Worm (Caenorhabditis elegans): ENCODE measurements around the gene C49F8.15.

C49F8.15 gene

ce11 chrX:13348417-13348816 lies 14.0 kb downstream of the C49F8.15 start (continued):
- TF ChIP-seq ceh-82 (tag; optimal IDR thresholded peaks at IDR 0.05) (no peak), tbx-2 (tag; optimal IDR thresholded peaks at IDR 0.05) (peak; percentile 82)

ce11 chrX:13347251-13347650 lies 15.1 kb downstream of the C49F8.15 start:
- no peak for TF ChIP-seq unc-30 (tag; optimal IDR thresholded peaks at IDR 0.05)
- no peak for TF ChIP-seq nhr-85 (tag)
- no peak for TF ChIP-seq pqm-1 (tag; optimal IDR thresholded peaks at IDR 0.05)
- peak; percentile 60 for TF ChIP-seq fkh-8 (tag; optimal IDR thresholded peaks at IDR 0.05)
- TF ChIP-seq sptf-1 (tag; optimal IDR thresholded peaks at IDR 0.05) = no peak
- no peak for TF ChIP-seq nhr-237 (tag; optimal IDR thresholded peaks at IDR 0.05)
- no peak for TF ChIP-seq ceh-63 (GFP tag; optimal IDR thresholded peaks at IDR 0.05)
- TF ChIP-seq lsy-2 (tag; optimal IDR thresholded peaks at IDR 0.05) = no peak
- TF ChIP-seq skn-1 (tag; optimal IDR thresholded peaks at IDR 0.05) = no peak
- no peak for TF ChIP-seq unc-62 (GFP tag; optimal IDR thresholded peaks at IDR 0.05)
- no peak for TF ChIP-seq sup-37 (GFP tag; optimal IDR thresholded peaks at IDR 0.05)
- no peak for TF ChIP-seq egl-27 (tag; optimal IDR thresholded peaks at IDR 0.05)
- peak; percentile 61 for TF ChIP-seq nhr-71 (tag; optimal IDR thresholded peaks at IDR 0.05)
- TF ChIP-seq zag-1 (tag; optimal IDR thresholded peaks at IDR 0.05) = no peak
- TF ChIP-seq egl-13 (tag; optimal IDR thresholded peaks at IDR 0.05) = no peak
- no peak for TF ChIP-seq fkh-4 (tag; optimal IDR thresholded peaks at IDR 0.05; ENCODE audit: borderline replicate concordance)
- peak; percentile 29 for TF ChIP-seq nhr-11 (tag; optimal IDR thresholded peaks at IDR 0.05)
- TF ChIP-seq nhr-47 (tag; optimal IDR thresholded peaks at IDR 0.05) = peak; percentile 61
- TF ChIP-seq pag-3 (tag; optimal IDR thresholded peaks at IDR 0.05; ENCODE audit: borderline replicate concordance, insufficient read depth) = no peak
- TF ChIP-seq swsn-7 (tag; optimal IDR thresholded peaks at IDR 0.05) = no peak
- no peak for TF ChIP-seq aha-1 (tag; optimal IDR thresholded peaks at IDR 0.05)
- TF ChIP-seq hlh-4 (tag; optimal IDR thresholded peaks at IDR 0.05) = peak; percentile 98
- no peak for TF ChIP-seq ets-5 (GFP tag; IDR thresholded peaks at IDR 0.05)
- no peak for TF ChIP-seq efl-1 (optimal IDR thresholded peaks at IDR 0.05)
- peak in 1 of 2 experiments; percentile 2 for TF ChIP-seq efl-1 (GFP tag; optimal IDR thresholded peaks at IDR 0.05 in 1 of 2)

ce11 chrX:13341853-13342252 lies 20.5 kb downstream of the C49F8.15 start:
- TF ChIP-seq zag-1 (tag; optimal IDR thresholded peaks at IDR 0.05) = no peak
- TF ChIP-seq ama-1 (optimal IDR thresholded peaks at IDR 0.05) = no peak
- no peak for TF ChIP-seq efl-1 (optimal IDR thresholded peaks at IDR 0.05)
- peak in 1 of 2 experiments; percentile 71 for TF ChIP-seq efl-1 (GFP tag; optimal IDR thresholded peaks at IDR 0.05 in 1 of 2)
- no peak for TF ChIP-seq hlh-4 (tag; optimal IDR thresholded peaks at IDR 0.05)
- TF ChIP-seq elt-2 (tag; optimal IDR thresholded peaks at IDR 0.05) = peak; percentile 42

ce11 chrX:13340970-13341369 lies 21.4 kb downstream of the C49F8.15 start:
- TF ChIP-seq mdl-1 (tag; optimal IDR thresholded peaks at IDR 0.05) (peak in 1 of 2 experiments; percentile 25), hlh-17 (GFP tag; optimal IDR thresholded peaks at IDR 0.05; ENCODE audit: borderline replicate concordance) (no peak), rnt-1 (tag; optimal IDR thresholded peaks at IDR 0.05) (peak; percentile 81), ceh-82 (tag; optimal IDR thresholded peaks at IDR 0.05) (no peak), mep-1 (tag; optimal IDR thresholded peaks at IDR 0.05) (no peak), lir-3 (tag; optimal IDR thresholded peaks at IDR 0.05; ENCODE audit: poor library complexity) (no peak), nhr-47 (tag; optimal IDR thresholded peaks at IDR 0.05) (no peak), nhr-12 (tag; optimal IDR thresholded peaks at IDR 0.05) (no peak), nhr-20 (tag; optimal IDR thresholded peaks at IDR 0.05) (peak; percentile 49), Y116A8C.19 (tag; optimal IDR thresholded peaks at IDR 0.05; ENCODE audit: borderline replicate concordance) (no peak), sox-4 (tag; optimal IDR thresholded peaks at IDR 0.05) (no peak), unc-98 (GFP tag; IDR thresholded peaks at IDR 0.05) (no peak), nhr-90 (tag; optimal IDR thresholded peaks at IDR 0.05; ENCODE audit: poor library complexity) (no peak), ceh-8 (GFP tag; optimal IDR thresholded peaks at IDR 0.05) (no peak), aha-1 (tag; optimal IDR thresholded peaks at IDR 0.05) (no peak), jun-1 (tag; optimal IDR thresholded peaks at IDR 0.05) (no peak), ztf-11 (tag; optimal IDR thresholded peaks at IDR 0.05) (no peak), mef-2 (tag; optimal IDR thresholded peaks at IDR 0.05) (no peak), swsn-7 (tag; optimal IDR thresholded peaks at IDR 0.05) (no peak), C16A3.4 (tag; optimal IDR thresholded peaks at IDR 0.05) (no peak), snu-23 (GFP tag; optimal IDR thresholded peaks at IDR 0.05) (peak; percentile 59), efl-3 (GFP tag; optimal IDR thresholded peaks at IDR 0.05) (no peak), lin-15B (tag; optimal IDR thresholded peaks at IDR 0.05) (no peak), nhr-85 (tag) (peak; percentile 51), vab-15 (tag; optimal IDR thresholded peaks at IDR 0.05) (no peak)
